Worm (Caenorhabditis elegans): Measurements from ENCODE around the gene F43H9.3.
A peak's percentile ranks its signal among the peaks of the same experiment; 100 is the strongest.

DNA sequence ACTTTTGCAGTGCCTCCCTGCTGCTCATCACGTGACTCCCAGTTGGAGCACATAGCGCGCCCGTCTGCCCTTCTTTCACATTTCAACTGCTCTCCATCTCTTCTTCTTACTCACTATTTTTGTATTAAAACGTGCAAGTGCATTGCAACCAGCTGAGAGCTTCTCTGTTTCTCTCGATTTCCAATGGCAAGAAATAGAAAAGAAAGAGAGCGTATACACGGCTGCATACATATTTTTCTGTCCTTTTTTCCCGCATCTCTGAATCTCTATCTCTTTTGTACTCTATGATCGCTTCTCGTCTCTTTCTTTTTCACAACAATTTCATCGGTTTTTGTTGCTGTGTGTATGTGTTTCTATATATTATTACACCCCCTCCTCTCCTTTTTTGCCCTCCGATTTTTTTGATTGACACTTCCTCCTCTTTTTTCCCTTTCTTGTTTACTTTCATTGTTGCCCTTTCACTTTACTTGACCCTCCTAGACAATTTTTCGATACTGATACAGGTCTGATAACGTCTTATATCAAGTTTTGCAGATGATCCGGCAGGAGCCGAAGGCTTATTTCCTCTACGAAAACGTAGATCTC lies 23.7 kb downstream of the F43H9.3 start, which contains the start of gene Y97E10AR.1:
- TF ChIP-seq pes-1 (GFP tag; IDR thresholded peaks at IDR 0.05), result no peak
- no peak for TF ChIP-seq ceh-13 (GFP tag; optimal IDR thresholded peaks at IDR 0.05)
- no peak for TF ChIP-seq tbx-11 (GFP tag; IDR thresholded peaks at IDR 0.05)
- no peak for TF ChIP-seq scrt-1 (GFP tag; IDR thresholded peaks at IDR 0.05)
- peak; percentile 16 for TF ChIP-seq hnd-1 (tag; optimal IDR thresholded peaks at IDR 0.05)
- no peak for TF ChIP-seq ama-1 (optimal IDR thresholded peaks at IDR 0.05)
- TF ChIP-seq hmg-4 (GFP tag; optimal IDR thresholded peaks at IDR 0.05), result peak; percentile 40
- TF ChIP-seq tbx-37 (GFP tag; conservative IDR thresholded peaks at IDR 0.05), result no peak

Measured in whole organism, early embryonic.